Worm (Caenorhabditis elegans) whole organism, late embryonic: ENCODE results near the gene Y53C12A.7.

Source experiments
- C08G9.2 ChIP-seq: sonication (generic microtip); optimal IDR thresholded peaks from 2 replicates; lab custom pipeline; 2016; ENCODE audit warnings: mild to moderate bottlenecking, missing genetic modification characterization, moderate library complexity, missing compliant biosample characterization
- F13H6.1 ChIP-seq: sonication (generic microtip); optimal IDR thresholded peaks from 2 replicates; lab custom pipeline; 2016; ENCODE audit warnings: missing genetic modification characterization, missing compliant biosample characterization
- T23F11.4 ChIP-seq: fragments of 200-800 bp; sonication (Bioruptor generic); optimal IDR thresholded peaks from 2 replicates; lab custom pipeline; 2018; ENCODE audit warnings: mild to moderate bottlenecking, missing genetic modification characterization, missing compliant biosample characterization
- Y22D7AL.16 ChIP-seq: sonication (generic microtip); optimal IDR thresholded peaks from 2 replicates; lab custom pipeline; 2016; ENCODE audit warnings: missing genetic modification characterization, missing compliant biosample characterization
- ceh-19 ChIP-seq: fragments of 200-800 bp; sonication (Bioruptor generic); optimal IDR thresholded peaks from 2 replicates; lab custom pipeline; 2018; ENCODE audit warnings: mild to moderate bottlenecking, missing genetic modification characterization, missing compliant biosample characterization
- ceh-24 ChIP-seq: sonication (generic microtip); optimal IDR thresholded peaks from 2 replicates; lab custom pipeline; 2016; ENCODE audit warnings: mild to moderate bottlenecking, missing genetic modification characterization, missing compliant biosample characterization
- ceh-31 ChIP-seq: sonication (generic microtip); optimal IDR thresholded peaks from 2 replicates; lab custom pipeline; 2016; ENCODE audit warnings: missing genetic modification characterization, missing compliant biosample characterization
- ceh-34 ChIP-seq: sonication (generic microtip); optimal IDR thresholded peaks from 2 replicates; lab custom pipeline; 2016; ENCODE audit warnings: mild to moderate bottlenecking, missing genetic modification characterization, missing compliant biosample characterization
- ceh-6 ChIP-seq: fragments of 200-800 bp; sonication (Bioruptor generic); optimal IDR thresholded peaks from 2 replicates; lab custom pipeline; 2018; ENCODE audit warnings: mild to moderate bottlenecking, missing genetic modification characterization, missing compliant biosample characterization
- ceh-9 ChIP-seq: sonication (generic microtip); optimal IDR thresholded peaks from 2 replicates; lab custom pipeline; 2016; ENCODE audit warnings: mild to moderate bottlenecking, missing genetic modification characterization, inconsistent platforms, missing compliant biosample characterization
- dmd-4 ChIP-seq: sonication (generic microtip); optimal IDR thresholded peaks from 2 replicates; lab custom pipeline; 2016; ENCODE audit warnings: borderline replicate concordance, missing genetic modification characterization, missing compliant biosample characterization
- elt-2 ChIP-seq: sonication (generic microtip); optimal IDR thresholded peaks from 2 replicates; lab custom pipeline; 2016; ENCODE audit warnings: missing genetic modification reagents, missing genetic modification characterization, missing compliant biosample characterization
- elt-4 ChIP-seq: sonication (generic microtip); optimal IDR thresholded peaks from 2 replicates; lab custom pipeline; 2016; ENCODE audit warnings: missing genetic modification characterization, missing compliant biosample characterization
- ets-4 ChIP-seq: sonication (generic microtip); optimal IDR thresholded peaks from 2 replicates; lab custom pipeline; 2016; ENCODE audit warnings: missing genetic modification characterization, missing compliant biosample characterization
- fax-1 ChIP-seq: sonication (generic microtip); optimal IDR thresholded peaks from 2 replicates; lab custom pipeline; 2016; ENCODE audit warnings: missing genotype, missing genetic modification characterization, missing compliant biosample characterization
- fkh-10 ChIP-seq: fragments of 150-350 bp; optimal IDR thresholded peaks from 2 replicates; lab custom pipeline; 2014; ENCODE audit warnings: missing biosample characterization, missing genetic modification reagents, missing genetic modification characterization
- fkh-6 ChIP-seq: sonication (generic microtip); optimal IDR thresholded peaks from 2 replicates; lab custom pipeline; 2016; ENCODE audit warnings: missing genetic modification characterization, missing compliant biosample characterization
- gmeb-2 ChIP-seq: sonication (generic microtip); optimal IDR thresholded peaks from 2 replicates; lab custom pipeline; 2016; ENCODE audit warnings: missing genetic modification characterization, inconsistent platforms, missing compliant biosample characterization
- hlh-13 ChIP-seq: fragments of 200-800 bp; sonication (Bioruptor generic); optimal IDR thresholded peaks from 2 replicates; lab custom pipeline; 2018; ENCODE audit warnings: mild to moderate bottlenecking, missing genetic modification characterization, missing compliant biosample characterization
- hlh-15 ChIP-seq: sonication (generic microtip); optimal IDR thresholded peaks from 2 replicates; lab custom pipeline; 2016; ENCODE audit warnings: missing genetic modification characterization, missing compliant biosample characterization
- mec-3 ChIP-seq: sonication (generic microtip); optimal IDR thresholded peaks from 2 replicates; lab custom pipeline; 2016; ENCODE audit warnings: borderline replicate concordance, missing genetic modification characterization, missing compliant biosample characterization
- nfya-1 ChIP-seq: sonication (generic microtip); optimal IDR thresholded peaks from 2 replicates; lab custom pipeline; 2017; ENCODE audit warnings: missing genetic modification characterization, mild to moderate bottlenecking, missing compliant biosample characterization, antibody characterized with exemption, moderate library complexity
- odd-2 ChIP-seq: sonication (generic microtip); optimal IDR thresholded peaks from 2 replicates; lab custom pipeline; 2017; ENCODE audit warnings: antibody characterized with exemption, mild to moderate bottlenecking, missing genetic modification characterization, missing compliant biosample characterization
- pag-3 ChIP-seq: sonication (generic microtip); optimal IDR thresholded peaks from 2 replicates; lab custom pipeline; 2016; ENCODE audit warnings: missing compliant biosample characterization, missing genetic modification characterization, borderline replicate concordance
- pha-2 ChIP-seq: sonication (generic microtip); optimal IDR thresholded peaks from 2 replicates; lab custom pipeline; 2017; ENCODE audit warnings: mild to moderate bottlenecking, missing genetic modification characterization, missing compliant biosample characterization
- rnt-1 ChIP-seq: sonication (generic microtip); optimal IDR thresholded peaks from 2 replicates; lab custom pipeline; 2016; ENCODE audit warnings: missing genetic modification characterization, missing compliant biosample characterization
- sdc-2 ChIP-seq: sonication (generic microtip); optimal IDR thresholded peaks from 2 replicates; lab custom pipeline; 2016; ENCODE audit warnings: missing genotype, missing genetic modification characterization, missing compliant biosample characterization
- sox-2 ChIP-seq: fragments of 200-800 bp; sonication (Bioruptor generic); IDR thresholded peaks from 2 replicates; pipeline ENCODE4 v1.3.6; 2022; ENCODE audit warnings: missing genetic modification reagents, missing genetic modification characterization, missing compliant biosample characterization
- tbx-2 ChIP-seq: sonication (generic microtip); optimal IDR thresholded peaks from 2 replicates; lab custom pipeline; 2016; ENCODE audit warnings: missing genetic modification characterization, missing compliant biosample characterization
- tbx-7 ChIP-seq: sonication (generic microtip); optimal IDR thresholded peaks from 2 replicates; lab custom pipeline; 2016; ENCODE audit warnings: missing genotype, missing genetic modification characterization, missing compliant biosample characterization
- unc-3 ChIP-seq, 2 experiments: fragments of 200-800 bp in 1 of 2; sonication (Bioruptor generic) in 1 of 2; sonication (generic microtip) in 1 of 2; conservative IDR thresholded peaks in 1 of 2; optimal IDR thresholded peaks in 1 of 2; 2 replicates each; pipeline versions ENCODE4 v1.3.6 to Lab custom; 2016 to 2022; ENCODE audit warnings: missing compliant biosample characterization in 2 of 2, missing genetic modification characterization in 2 of 2, missing genetic modification reagents in 1 of 2
- unc-42 ChIP-seq: sonication (generic microtip); optimal IDR thresholded peaks from 2 replicates; lab custom pipeline; 2016; ENCODE audit warnings: missing genotype, missing genetic modification characterization, missing compliant biosample characterization
- unc-55 ChIP-seq: sonication (generic microtip); optimal IDR thresholded peaks from 2 replicates; lab custom pipeline; 2017; ENCODE audit warnings: missing biosample characterization, missing genetic modification reagents, missing genetic modification characterization
- zip-5 ChIP-seq: sonication (generic microtip); optimal IDR thresholded peaks from 2 replicates; lab custom pipeline; 2016; ENCODE audit warnings: missing genetic modification characterization, missing compliant biosample characterization
- ztf-16 ChIP-seq: sonication (generic microtip); optimal IDR thresholded peaks from 2 replicates; lab custom pipeline; 2017; ENCODE audit warnings: missing genetic modification characterization, missing compliant biosample characterization

Y53C12A.7 gene

ce11 chrII:9656210-9656755 lies 44.1 kb upstream of the Y53C12A.7 start, which contains the start of gene gstk-1:
TSS of gene gstk-1 (plus strand) at chrII:9656705.
- no peak for TF ChIP-seq fax-1 (tag; lab: Kevin White, UChicago)
- no peak for TF ChIP-seq fkh-6
- TF ChIP-seq fkh-10 (GFP tag; lab: Kevin White, UChicago) = no peak
- TF ChIP-seq ets-4 (tag; lab: Kevin White, UChicago) = no peak
- TF ChIP-seq elt-2 = peak; percentile 19
- TF ChIP-seq ceh-34 (tag; lab: Kevin White, UChicago) = no peak
- TF ChIP-seq rnt-1 = no peak

ce11 chrII:9658915-9659314 lies 41.4 kb upstream of the Y53C12A.7 start, which contains the start of gene ZK1320.2:
TSS of gene ZK1320.2 (minus strand) at chrII:9659002.
- TF ChIP-seq ceh-31 (tag; lab: Kevin White, UChicago) = no peak
- TF ChIP-seq gmeb-2 (tag; lab: Kevin White, UChicago) = no peak
- no peak for TF ChIP-seq ceh-6 (GFP tag; lab: Kevin White, UChicago)
- TF ChIP-seq tbx-2 = no peak
- no peak for TF ChIP-seq fkh-10 (GFP tag; lab: Kevin White, UChicago)
- TF ChIP-seq C08G9.2 (tag; lab: Kevin White, UChicago) = no peak
- TF ChIP-seq hlh-15 (tag; lab: Kevin White, UChicago) = no peak
- no peak for TF ChIP-seq dmd-4 (tag; lab: Kevin White, UChicago)
- no peak for TF ChIP-seq T23F11.4 (GFP tag; lab: Kevin White, UChicago)
- TF ChIP-seq unc-55 (GFP tag; lab: Kevin White, UChicago) = no peak
- no peak for TF ChIP-seq unc-42 (tag; lab: Kevin White, UChicago)
- no peak for TF ChIP-seq mec-3 (tag; lab: Kevin White, UChicago)
- TF ChIP-seq unc-3 (GFP tag; conservative IDR thresholded peaks at IDR 0.05; lab: Robert Waterston, UW) = no peak
- TF ChIP-seq unc-3 (tag; optimal IDR thresholded peaks at IDR 0.05; lab: Kevin White, UChicago) = no peak
- TF ChIP-seq ztf-16 (tag; lab: Kevin White, UChicago) = no peak
- TF ChIP-seq sdc-2 (tag; lab: Kevin White, UChicago) = no peak
- TF ChIP-seq, all 69 proteins: peak for 0

- no peak for TF ChIP-seq Y22D7AL.16 (tag; lab: Kevin White, UChicago)
- TF ChIP-seq sox-2 (GFP tag; lab: Robert Waterston, UW) = no peak
- no peak for TF ChIP-seq pha-2 (tag; lab: Kevin White, UChicago)
- no peak for TF ChIP-seq ets-4 (tag; lab: Kevin White, UChicago)
These were observed 40.0 kb upstream of the Y53C12A.7 start, which contains the start of gene ZK1320.3 for ce11 chrII:9660379-9660778. TSS of gene ZK1320.3 (minus strand) at chrII:9660419.

ce11 chrII:9662160-9662559 lies 38.2 kb upstream of the Y53C12A.7 start:
- TF ChIP-seq Y22D7AL.16 (tag; lab: Kevin White, UChicago) = no peak
- TF ChIP-seq zip-5 (tag; lab: Kevin White, UChicago) = no peak
- TF ChIP-seq unc-3 (GFP tag; conservative IDR thresholded peaks at IDR 0.05; lab: Robert Waterston, UW) = no peak
- no peak for TF ChIP-seq unc-3 (tag; optimal IDR thresholded peaks at IDR 0.05; lab: Kevin White, UChicago)
- no peak for TF ChIP-seq hlh-13 (GFP tag; lab: Kevin White, UChicago)
- no peak for TF ChIP-seq pag-3 (tag; lab: Kevin White, UChicago)
- TF ChIP-seq tbx-7 = no peak
- TF ChIP-seq ceh-9 (tag; lab: Kevin White, UChicago) = no peak
- no peak for TF ChIP-seq F13H6.1
- TF ChIP-seq nfya-1 (tag; lab: Kevin White, UChicago) = no peak
- no peak for TF ChIP-seq ceh-19 (GFP tag; lab: Kevin White, UChicago)
- no peak for TF ChIP-seq ceh-24 (tag; lab: Kevin White, UChicago)
- TF ChIP-seq elt-4 = no peak
- no peak for TF ChIP-seq hlh-15 (tag; lab: Kevin White, UChicago)
- TF ChIP-seq rnt-1 = no peak
- no peak for TF ChIP-seq odd-2 (tag; lab: Kevin White, UChicago)
- TF ChIP-seq, all 69 proteins: peak for 0
